Fruit fly (Drosophila melanogaster) whole organism, embryonic: Measurements from ENCODE around the gene Ctu2.

Experiments
- CG10147 ChIP-seq: fragments of 200-800 bp; sonication (Bioruptor generic); optimal IDR thresholded peaks from 2 replicates; lab custom pipeline; 2019; ENCODE audit warnings: missing biosample characterization, mild to moderate bottlenecking, missing genetic modification characterization, moderate library complexity
- CG1024 ChIP-seq: fragments of 200-800 bp; sonication (Bioruptor generic); IDR thresholded peaks from 2 replicates; pipeline ENCODE4 v1.3.6; 2022; ENCODE audit warnings: missing biosample characterization, missing genetic modification characterization
- CG11560 ChIP-seq: fragments of 200-800 bp; sonication (Bioruptor generic); IDR thresholded peaks from 3 replicates; pipeline ENCODE4 v1.3.6; 2022; ENCODE audit warnings: missing biosample characterization, missing genetic modification characterization
- CG11696 ChIP-seq: fragments of 200-800 bp; sonication (Bioruptor generic); IDR thresholded peaks from 2 replicates; pipeline ENCODE4 v1.3.6; 2022; ENCODE audit warnings: missing biosample characterization, missing genetic modification characterization
- CG12219 ChIP-seq: fragments of 200-800 bp; sonication (Bioruptor generic); optimal IDR thresholded peaks from 3 replicates; lab custom pipeline; 2018; ENCODE audit warnings: missing biosample characterization, mild to moderate bottlenecking, missing genetic modification characterization
- CG1233 ChIP-seq: fragments of 200-800 bp; sonication (Bioruptor generic); optimal IDR thresholded peaks from 4 replicates; lab custom pipeline; 2018; ENCODE audit warnings: missing biosample characterization, mild to moderate bottlenecking, missing genetic modification characterization
- CG12659 ChIP-seq: fragments of 200-800 bp; sonication (Bioruptor generic); optimal IDR thresholded peaks from 3 replicates; lab custom pipeline; 2017; ENCODE audit warnings: mild to moderate bottlenecking, missing biosample characterization, missing genetic modification reagents, missing genetic modification characterization
- CG12942 ChIP-seq: fragments of 200-800 bp; sonication (Bioruptor generic); optimal IDR thresholded peaks from 3 replicates; lab custom pipeline; 2016; ENCODE audit warnings: missing biosample characterization, missing genetic modification characterization
- CG14014 ChIP-seq: fragments of 200-800 bp; sonication (Bioruptor generic); IDR thresholded peaks from 2 replicates; pipeline ENCODE4 v1.3.6; 2022; ENCODE audit warnings: missing biosample characterization, missing genetic modification characterization
- CG14965 ChIP-seq: fragments of 200-800 bp; sonication (Bioruptor generic); optimal IDR thresholded peaks from 2 replicates; lab custom pipeline; 2016; ENCODE audit warnings: missing biosample characterization, missing genetic modification characterization, borderline replicate concordance
- CG17612 ChIP-seq: fragments of 200-800 bp; sonication (Bioruptor generic); IDR thresholded peaks from 2 replicates; pipeline ENCODE4 v1.3.6; 2022; ENCODE audit warnings: missing biosample characterization, missing genetic modification characterization
- CG18599 ChIP-seq: fragments of 200-800 bp; sonication (Bioruptor generic); optimal IDR thresholded peaks from 3 replicates; lab custom pipeline; 2017; ENCODE audit warnings: missing biosample characterization, missing genetic modification characterization, mild to moderate bottlenecking, moderate library complexity, missing genetic modification reagents
- CG2120 ChIP-seq: fragments of 200-800 bp; sonication (Bioruptor generic); optimal IDR thresholded peaks from 3 replicates; lab custom pipeline; 2016; ENCODE audit warnings: missing biosample characterization, missing genetic modification characterization
- CG2712 ChIP-seq: fragments of 200-800 bp; optimal IDR thresholded peaks from 3 replicates; lab custom pipeline; 2019; ENCODE audit warnings: missing biosample characterization, mild to moderate bottlenecking, missing genetic modification characterization, moderate library complexity
- CG31365 ChIP-seq: fragments of 200-800 bp; sonication (Bioruptor generic); optimal IDR thresholded peaks from 2 replicates; lab custom pipeline; 2018; ENCODE audit warnings: missing biosample characterization, mild to moderate bottlenecking, missing genetic modification characterization
- CG32772 ChIP-seq: fragments of 200-800 bp; sonication (Bioruptor generic); IDR thresholded peaks from 2 replicates; pipeline ENCODE4 v1.3.6; 2022; ENCODE audit warnings: missing biosample characterization, missing genetic modification characterization
- CG34422 ChIP-seq: fragments of 200-800 bp; sonication (Bioruptor generic); IDR thresholded peaks from 3 replicates; pipeline ENCODE4 v1.3.6; 2022; ENCODE audit warnings: missing biosample characterization, missing genetic modification characterization
- CG4617 ChIP-seq: fragments of 200-800 bp; sonication (Bioruptor generic); optimal IDR thresholded peaks from 3 replicates; lab custom pipeline; 2016; ENCODE audit warnings: missing biosample characterization, missing genetic modification characterization, borderline replicate concordance
- CG4820 ChIP-seq: fragments of 200-800 bp; sonication (Bioruptor generic); optimal IDR thresholded peaks from 3 replicates; lab custom pipeline; 2016; ENCODE audit warnings: missing biosample characterization, missing genetic modification characterization
- CG7372 ChIP-seq: fragments of 200-800 bp; sonication (Bioruptor generic); IDR thresholded peaks from 2 replicates; pipeline ENCODE4 v1.3.6; 2022; ENCODE audit warnings: missing biosample characterization, missing genetic modification characterization
- CG7963 ChIP-seq: fragments of 200-800 bp; sonication (Bioruptor generic); IDR thresholded peaks from 3 replicates; pipeline ENCODE4 v1.3.6; 2022; ENCODE audit warnings: missing biosample characterization, missing genetic modification characterization; ENCODE audit not compliant: partially characterized antibody
- CG8359 ChIP-seq: fragments of 200-800 bp; sonication (Bioruptor generic); optimal IDR thresholded peaks from 2 replicates; lab custom pipeline; 2017; ENCODE audit warnings: missing biosample characterization, mild to moderate bottlenecking, missing genetic modification characterization, borderline replicate concordance
- D19B ChIP-seq: fragments of 200-800 bp; sonication (Bioruptor generic); optimal IDR thresholded peaks from 2 replicates; lab custom pipeline; 2017; ENCODE audit warnings: missing biosample characterization, mild to moderate bottlenecking, missing genetic modification characterization
- Dek ChIP-seq: fragments of 200-800 bp; sonication (Bioruptor generic); optimal IDR thresholded peaks from 3 replicates; lab custom pipeline; 2019; ENCODE audit warnings: missing biosample characterization, mild to moderate bottlenecking, missing genetic modification characterization, moderate library complexity
- Dip3 ChIP-seq: fragments of 200-800 bp; sonication (Bioruptor generic); optimal IDR thresholded peaks from 3 replicates; lab custom pipeline; 2016; ENCODE audit warnings: missing biosample characterization, missing genetic modification characterization
- Fer3 ChIP-seq: fragments of 200-800 bp; sonication (Bioruptor generic); optimal IDR thresholded peaks from 2 replicates; lab custom pipeline; 2018; ENCODE audit warnings: missing biosample characterization, mild to moderate bottlenecking, missing genetic modification characterization, moderate library complexity
- Gsc ChIP-seq: fragments of 200-800 bp; sonication (Bioruptor generic); IDR thresholded peaks from 2 replicates; pipeline ENCODE4 v1.3.6; 2022; ENCODE audit warnings: missing biosample characterization, missing genetic modification characterization
- Hmr ChIP-seq: fragments of 200-800 bp; sonication (Bioruptor generic); optimal IDR thresholded peaks from 3 replicates; lab custom pipeline; 2017; ENCODE audit warnings: mild to moderate bottlenecking, missing biosample characterization, missing genetic modification reagents, missing genetic modification characterization
- Neu2 ChIP-seq: fragments of 200-800 bp; sonication (Bioruptor generic); optimal IDR thresholded peaks from 3 replicates; lab custom pipeline; 2016; ENCODE audit warnings: missing biosample characterization, missing genetic modification characterization, borderline replicate concordance
- Six4 ChIP-seq: fragments of 200-800 bp; sonication (Bioruptor generic); optimal IDR thresholded peaks from 2 replicates; lab custom pipeline; 2016; ENCODE audit warnings: missing biosample characterization, missing genetic modification characterization
- ab ChIP-seq: fragments of 200-800 bp; sonication (Bioruptor generic); optimal IDR thresholded peaks from 2 replicates; lab custom pipeline; 2016; ENCODE audit warnings: missing biosample characterization, missing genetic modification characterization
- ato ChIP-seq: fragments of 200-800 bp; sonication (Bioruptor generic); IDR thresholded peaks from 2 replicates; pipeline ENCODE4 v1.3.6; 2022; ENCODE audit warnings: missing biosample characterization, missing genetic modification characterization; ENCODE audit not compliant: partially characterized antibody
- chif ChIP-seq, 2 experiments: fragments of 200-800 bp; sonication (Bioruptor generic); optimal IDR thresholded peaks; 3 replicates each; lab custom pipeline; 2016; ENCODE audit warnings: missing biosample characterization in 2 of 2, missing genetic modification characterization in 2 of 2
- crc ChIP-seq: fragments of 200-800 bp; sonication (Bioruptor generic); optimal IDR thresholded peaks from 2 replicates; lab custom pipeline; 2016; ENCODE audit warnings: missing biosample characterization, missing genetic modification characterization
- disco-r ChIP-seq: fragments of 200-800 bp; sonication (Bioruptor generic); optimal IDR thresholded peaks from 2 replicates; lab custom pipeline; 2016; ENCODE audit warnings: missing biosample characterization, missing genetic modification characterization
- dm ChIP-seq: fragments of 200-800 bp; sonication (Bioruptor generic); optimal IDR thresholded peaks from 3 replicates; lab custom pipeline; 2016; ENCODE audit warnings: missing biosample characterization, missing genetic modification characterization
- fd64A ChIP-seq: fragments of 200-800 bp; sonication (Bioruptor generic); optimal IDR thresholded peaks from 3 replicates; lab custom pipeline; 2018; ENCODE audit warnings: missing biosample characterization, mild to moderate bottlenecking, missing genetic modification characterization
- gcm ChIP-seq: fragments of 200-800 bp; sonication (Bioruptor generic); optimal IDR thresholded peaks from 2 replicates; lab custom pipeline; 2019; ENCODE audit warnings: missing biosample characterization, mild to moderate bottlenecking, missing genetic modification characterization, moderate library complexity
- gsb-n ChIP-seq: fragments of 200-800 bp; sonication (Bioruptor generic); optimal IDR thresholded peaks from 3 replicates; lab custom pipeline; 2018; ENCODE audit warnings: missing biosample characterization, mild to moderate bottlenecking, missing genetic modification characterization
- kay ChIP-seq: fragments of 200-800 bp; sonication (Bioruptor generic); optimal IDR thresholded peaks from 2 replicates; lab custom pipeline; 2016; ENCODE audit warnings: missing biosample characterization, missing genetic modification characterization
- knrl ChIP-seq: fragments of 200-800 bp; sonication (Bioruptor generic); IDR thresholded peaks from 3 replicates; pipeline ENCODE4 v1.3.6; 2022; ENCODE audit warnings: missing biosample characterization, missing genetic modification characterization; ENCODE audit not compliant: partially characterized antibody
- luna ChIP-seq: fragments of 200-800 bp; sonication (Bioruptor generic); optimal IDR thresholded peaks from 2 replicates; lab custom pipeline; 2016; ENCODE audit warnings: missing biosample characterization, missing genetic modification characterization
- nom ChIP-seq: fragments of 200-800 bp; sonication (Bioruptor generic); optimal IDR thresholded peaks from 2 replicates; lab custom pipeline; 2017; ENCODE audit warnings: missing biosample characterization, missing genetic modification characterization, mild to moderate bottlenecking, moderate library complexity, missing genetic modification reagents
- org-1 ChIP-seq: fragments of 200-800 bp; sonication (Bioruptor generic); optimal IDR thresholded peaks from 2 replicates; lab custom pipeline; 2017; ENCODE audit warnings: missing biosample characterization, missing genetic modification characterization
- otp ChIP-seq: fragments of 200-800 bp; sonication (Bioruptor generic); IDR thresholded peaks from 3 replicates; pipeline ENCODE4, ENCODE4 v1.3.6; 2022; ENCODE audit warnings: missing biosample characterization, missing genetic modification characterization
- rib ChIP-seq: fragments of 200-800 bp; sonication (Bioruptor generic); IDR thresholded peaks from 2 replicates; pipeline ENCODE4 v1.3.6; 2022; ENCODE audit warnings: missing biosample characterization, missing genetic modification characterization
- scrt ChIP-seq: fragments of 200-800 bp; sonication (Bioruptor generic); optimal IDR thresholded peaks from 2 replicates; lab custom pipeline; 2018; ENCODE audit warnings: missing biosample characterization, mild to moderate bottlenecking, missing genetic modification characterization, moderate library complexity
- toy ChIP-seq: fragments of 200-800 bp; sonication (Bioruptor generic); IDR thresholded peaks from 2 replicates; pipeline ENCODE4 v1.3.6; 2022; ENCODE audit warnings: missing biosample characterization, missing genetic modification characterization
- usp ChIP-seq: fragments of >200 bp; optimal IDR thresholded peaks from 2 replicates; lab custom pipeline; 2017; ENCODE audit warnings: missing biosample characterization, missing genetic modification characterization
- zen2 ChIP-seq: fragments of 200-800 bp; sonication (Bioruptor generic); IDR thresholded peaks from 3 replicates; pipeline ENCODE4 v1.3.6; 2022; ENCODE audit warnings: missing biosample characterization, missing genetic modification characterization; ENCODE audit not compliant: partially characterized antibody

Gene Ctu2

dm6 chr2L:19528308-19528707 is 35.3 kb upstream of the Ctu2 start (continued):
- TF ChIP-seq scrt (GFP tag; lab: Kevin White, UChicago) (peak; percentile 95), toy (GFP tag; lab: Robert Waterston, UW) (peak; percentile 92), otp (GFP tag; lab: Robert Waterston, UW) (peak; percentile 92), CG4820 (GFP tag; lab: Kevin White, UChicago) (peak; percentile 89), CG11696 (GFP tag; lab: Robert Waterston, UW) (peak; percentile 100), ato (no peak), CG7372 (GFP tag; lab: Robert Waterston, UW) (peak; percentile 96), Fer3 (peak; percentile 98), CG12219 (peak; percentile 93), CG34422 (peak; percentile 96), CG2712 (tag; lab: Kevin White, UChicago) (peak; percentile 91), CG7963 (GFP tag; lab: Robert Waterston, UW) (no peak), CG14014 (GFP tag; lab: Robert Waterston, UW) (peak; percentile 98), CG17612 (GFP tag; lab: Robert Waterston, UW) (peak; percentile 90), CG10147 (GFP tag; lab: Kevin White, UChicago) (peak; percentile 98), CG1024 (peak; percentile 73), gcm (GFP tag; lab: Kevin White, UChicago) (peak; percentile 86), D19B (GFP tag; lab: Kevin White, UChicago) (peak; percentile 93), Dip3 (GFP tag; lab: Kevin White, UChicago) (peak; percentile 98), gsb-n (tag; lab: Kevin White, UChicago) (peak; percentile 71), org-1 (GFP tag; lab: Kevin White, UChicago) (peak; percentile 95), knrl (GFP tag; lab: Robert Waterston, UW) (no peak), crc (GFP tag; lab: Kevin White, UChicago) (peak; percentile 92), kay (GFP tag; lab: Kevin White, UChicago) (peak; percentile 94), Hmr (peak; percentile 99), luna (peak; percentile 94), Gsc (GFP tag; lab: Robert Waterston, UW) (peak; percentile 66), fd64A (GFP tag; lab: Kevin White, UChicago) (peak; percentile 53), CG18599 (GFP tag; lab: Kevin White, UChicago) (peak; percentile 99), CG2120 (GFP tag; lab: Kevin White, UChicago) (peak; percentile 99), disco-r (GFP tag; lab: Kevin White, UChicago) (peak; percentile 94), CG4617 (GFP tag; lab: Kevin White, UChicago) (peak; percentile 67), nom (GFP tag; lab: Kevin White, UChicago) (peak; percentile 86), CG31365 (tag; lab: Kevin White, UChicago) (peak; percentile 88), Neu2 (peak; percentile 70), rib (peak; percentile 98), CG11560 (tag; lab: Robert Waterston, UW) (peak; percentile 88), dm (GFP tag; lab: Kevin White, UChicago) (peak; percentile 85), Dek (tag; lab: Kevin White, UChicago) (peak; percentile 98), chif (GFP tag; optimal IDR thresholded peaks at IDR 0.05; lab: Kevin White, UChicago) (peak; percentile 83 to 93), zen2 (GFP tag; lab: Robert Waterston, UW) (no peak), CG12659 (GFP tag; lab: Kevin White, UChicago) (peak; percentile 97), CG32772 (GFP tag; lab: Robert Waterston, UW) (peak; percentile 93), ab (GFP tag; lab: Kevin White, UChicago) (peak; percentile 88), CG1233 (GFP tag; lab: Kevin White, UChicago) (peak; percentile 94), CG8359 (GFP tag; lab: Kevin White, UChicago) (peak; percentile 62), CG14965 (GFP tag; lab: Kevin White, UChicago) (peak; percentile 75), CG12942 (peak; percentile 85), Six4 (peak; percentile 84), usp (GFP tag; lab: Kevin White, UChicago) (no peak)
